Fruit fly (Drosophila melanogaster) whole organism, embryonic: ENCODE data around the gene CG13454.

Experiments
- CG12391 ChIP-seq: fragments of 200-800 bp; sonication (Bioruptor generic); optimal IDR thresholded peaks from 3 replicates; lab custom pipeline; 2018; ENCODE audit warnings: missing biosample characterization, mild to moderate bottlenecking, missing genetic modification characterization, moderate library complexity
- Dfd ChIP-seq, 2 experiments: fragments of >200 bp; optimal IDR thresholded peaks; 2 replicates each; lab custom pipeline; 2017; ENCODE audit warnings: missing biosample characterization in 2 of 2, missing genetic modification characterization in 2 of 2
- HLH54F ChIP-seq: fragments of 200-800 bp; sonication (Bioruptor generic); optimal IDR thresholded peaks from 3 replicates; lab custom pipeline; 2016; ENCODE audit warnings: missing biosample characterization, missing genetic modification characterization
- HLHmδ ChIP-seq: fragments of 200-800 bp; sonication (Bioruptor generic); optimal IDR thresholded peaks from 2 replicates; lab custom pipeline; 2018; ENCODE audit warnings: missing biosample characterization, mild to moderate bottlenecking, missing genetic modification characterization, moderate library complexity
- Hand ChIP-seq: fragments of 200-800 bp; sonication (Bioruptor generic); optimal IDR thresholded peaks from 2 replicates; lab custom pipeline; 2017; ENCODE audit warnings: mild to moderate bottlenecking, missing biosample characterization, missing genetic modification reagents, missing genetic modification characterization
- Sry-β ChIP-seq: fragments of 200-800 bp; sonication (Bioruptor generic); optimal IDR thresholded peaks from 2 replicates; lab custom pipeline; 2018; ENCODE audit warnings: missing biosample characterization, mild to moderate bottlenecking, missing genetic modification characterization, moderate library complexity
- Sry-δ ChIP-seq: fragments of 200-800 bp; sonication (Bioruptor generic); optimal IDR thresholded peaks from 2 replicates; lab custom pipeline; 2016; ENCODE audit warnings: missing biosample characterization, missing genetic modification characterization
- YL-1 ChIP-seq: fragments of 200-800 bp; sonication (Bioruptor generic); optimal IDR thresholded peaks from 3 replicates; lab custom pipeline; 2017; ENCODE audit warnings: missing biosample characterization, mild to moderate bottlenecking, missing genetic modification characterization
- dmrt99B ChIP-seq: fragments of 200-800 bp; sonication (Bioruptor generic); optimal IDR thresholded peaks from 2 replicates; lab custom pipeline; 2018; ENCODE audit warnings: missing biosample characterization, mild to moderate bottlenecking, missing genetic modification characterization, moderate library complexity
- gro ChIP-seq: fragments of 200-800 bp; sonication (Bioruptor generic); optimal IDR thresholded peaks from 2 replicates; lab custom pipeline; 2016; ENCODE audit warnings: missing biosample characterization, missing genetic modification characterization
- schlank ChIP-seq: fragments of 200-800 bp; sonication (Bioruptor generic); optimal IDR thresholded peaks from 2 replicates; lab custom pipeline; 2018; ENCODE audit warnings: missing biosample characterization, mild to moderate bottlenecking, missing genetic modification characterization
- tll ChIP-seq, 2 experiments: fragments of 200-800 bp in 1 of 2; fragments of >200 bp in 1 of 2; sonication (Bioruptor generic) in 1 of 2; optimal IDR thresholded peaks; 2 replicates each; lab custom pipeline; 2017 to 2019; ENCODE audit warnings: missing biosample characterization in 2 of 2, missing genetic modification characterization in 2 of 2, mild to moderate bottlenecking in 1 of 2, moderate library complexity in 1 of 2

DNA sequence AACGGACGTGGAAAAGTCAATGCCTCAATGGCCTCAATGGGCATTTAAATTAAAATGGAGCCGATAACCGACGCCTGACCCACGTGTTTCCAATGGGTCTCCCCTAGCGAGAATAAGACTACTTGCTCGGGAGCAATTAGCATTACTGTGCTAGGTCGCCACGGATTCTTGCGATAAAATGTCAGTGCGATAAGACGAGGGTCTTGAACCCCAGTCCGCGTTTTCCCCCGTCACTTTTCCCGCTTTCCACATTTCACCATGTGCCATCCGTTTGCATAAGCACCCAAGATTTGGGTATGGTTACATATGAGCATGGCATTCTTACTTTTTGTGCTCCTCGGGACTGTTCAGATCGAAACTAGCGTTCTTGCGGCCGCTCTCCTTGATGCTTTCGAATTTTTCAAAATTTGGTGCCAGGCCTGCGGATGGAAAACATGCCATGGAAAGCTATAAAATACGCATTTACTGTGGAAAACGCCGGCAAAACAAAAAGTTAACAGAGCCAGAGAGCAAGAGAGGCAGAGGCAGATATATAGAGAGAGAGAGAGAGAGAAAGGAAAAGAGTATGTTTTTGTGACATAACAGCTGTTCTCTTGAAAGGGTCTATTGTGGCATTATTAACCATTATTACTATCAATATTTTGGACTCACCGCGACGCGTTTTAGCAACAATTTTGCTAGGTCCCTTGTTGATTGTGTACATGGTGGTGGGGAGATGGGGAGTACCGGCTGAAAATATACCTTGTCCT lies 9.5 kb downstream of the CG13454 start:
- TF ChIP-seq Sry-δ (GFP tag; lab: Kevin White, UChicago) (no peak), HLH54F (GFP tag; lab: Kevin White, UChicago) (no peak), Sry-β (no peak), schlank (tag; lab: Kevin White, UChicago) (no peak), tll (GFP tag; optimal IDR thresholded peaks at IDR 0.05; lab: Kevin White, UChicago) (no peak), CG12391 (tag; lab: Kevin White, UChicago) (no peak), Hand (GFP tag; lab: Kevin White, UChicago) (no peak), dmrt99B (tag; lab: Kevin White, UChicago) (no peak), Dfd (GFP tag; optimal IDR thresholded peaks at IDR 0.05; lab: Kevin White, UChicago) (no peak), gro (GFP tag; lab: Kevin White, UChicago) (no peak), YL-1 (GFP tag; lab: Kevin White, UChicago) (no peak), HLHmδ (no peak)
